Worm (Caenorhabditis elegans): ENCODE results near the gene F54E4.3.

DNA sequence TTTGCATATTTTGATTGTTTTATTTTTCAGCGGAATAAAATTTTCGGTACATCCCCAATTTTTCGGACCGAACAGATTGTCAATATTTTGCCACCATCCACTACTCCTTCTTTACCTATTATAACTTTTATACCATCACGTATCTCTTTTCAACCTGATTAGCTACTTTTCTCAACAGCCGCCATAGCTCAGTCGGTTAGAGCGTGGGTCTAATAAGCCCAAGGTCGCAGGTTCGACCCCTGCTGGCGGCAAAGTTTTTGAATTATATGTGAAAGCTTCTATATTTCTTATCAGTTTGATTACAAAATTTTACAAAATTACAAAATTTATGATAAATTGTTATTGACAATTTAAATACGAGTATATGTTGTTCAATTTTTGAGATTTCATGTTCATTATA is 42.8 kb upstream of the F54E4.3 start:
- TF ChIP-seq ztf-29 (GFP tag; IDR thresholded peaks at IDR 0.05) (no peak), med-1 (GFP tag; optimal IDR thresholded peaks at IDR 0.05; ENCODE audit: insufficient read depth) (no peak), ztf-23 (GFP tag; IDR thresholded peaks at IDR 0.05) (no peak)
